Worm (Caenorhabditis elegans) whole organism, young adult: ENCODE data around the gene srh-79.

ENCODE experiments used
- B0019.2 ChIP-seq: fragments of 200-800 bp; sonication (Bioruptor generic); conservative IDR thresholded peaks from 2 replicates; pipeline ENCODE4 v1.3.6; 2022; ENCODE audit warnings: missing genetic modification reagents, missing genetic modification characterization, missing compliant biosample characterization
- B0261.1 ChIP-seq: sonication (generic microtip); optimal IDR thresholded peaks from 2 replicates; lab custom pipeline; 2016; ENCODE audit warnings: mild to moderate bottlenecking, missing genetic modification characterization, moderate library complexity, missing compliant biosample characterization
- C06A6.2 ChIP-seq: fragments of 200-800 bp; sonication (Bioruptor generic); conservative IDR thresholded peaks from 2 replicates; pipeline ENCODE4 v1.3.6; 2022; ENCODE audit warnings: missing genetic modification characterization, missing compliant biosample characterization
- C17E4.6 ChIP-seq: fragments of 200-800 bp; sonication (Bioruptor generic); IDR thresholded peaks from 2 replicates; pipeline ENCODE4 v1.3.6; 2022; ENCODE audit warnings: missing genetic modification reagents, missing genetic modification characterization, missing compliant biosample characterization
- D2030.7 ChIP-seq: fragments of 200-800 bp; sonication (Bioruptor generic); IDR thresholded peaks from 2 replicates; pipeline ENCODE4 v1.3.6; 2022; ENCODE audit warnings: missing genetic modification reagents, missing genetic modification characterization, missing compliant biosample characterization
- F10E7.11 ChIP-seq: sonication (generic microtip); optimal IDR thresholded peaks from 2 replicates; lab custom pipeline; 2017; ENCODE audit warnings: mild to moderate bottlenecking, missing genetic modification characterization, moderate library complexity, missing compliant biosample characterization
- F22D6.2 ChIP-seq: sonication (generic microtip); optimal IDR thresholded peaks from 2 replicates; lab custom pipeline; 2016; ENCODE audit warnings: mild to moderate bottlenecking, missing genetic modification characterization, missing compliant biosample characterization
- F55B11.4 ChIP-seq: sonication (generic microtip); optimal IDR thresholded peaks from 2 replicates; lab custom pipeline; 2016; ENCODE audit warnings: missing compliant biosample characterization, missing genetic modification characterization, borderline replicate concordance; ENCODE audit not compliant: insufficient read depth
- F57A8.1 ChIP-seq: fragments of 200-800 bp; sonication (Bioruptor generic); optimal IDR thresholded peaks from 2 replicates; lab custom pipeline; 2018; ENCODE audit warnings: mild to moderate bottlenecking, missing genetic modification characterization, moderate library complexity, missing compliant biosample characterization
- K12H6.12 ChIP-seq: fragments of 200-800 bp; sonication (Bioruptor generic); optimal IDR thresholded peaks from 2 replicates; lab custom pipeline; 2018; ENCODE audit warnings: mild to moderate bottlenecking, missing genetic modification characterization, missing compliant biosample characterization
- Y53F4B.3 ChIP-seq: fragments of 200-800 bp; sonication (Bioruptor generic); IDR thresholded peaks from 2 replicates; pipeline ENCODE4 v1.3.6; 2022; ENCODE audit warnings: missing genetic modification reagents, missing genetic modification characterization, missing compliant biosample characterization
- Y67H2A.10 ChIP-seq: fragments of 200-800 bp; sonication (Bioruptor generic); conservative IDR thresholded peaks from 2 replicates; pipeline ENCODE4 v1.3.6; 2022; ENCODE audit warnings: missing genetic modification reagents, missing genetic modification characterization, missing compliant biosample characterization
- Y79H2A.3 ChIP-seq: fragments of 200-800 bp; sonication (Bioruptor generic); conservative IDR thresholded peaks from 2 replicates; pipeline ENCODE4 v1.3.6; 2022; ENCODE audit warnings: missing genetic modification reagents, missing genetic modification characterization, missing compliant biosample characterization
- ama-1 ChIP-seq, 3 experiments: fragments of 150-350 bp in 1 of 3; sonication (generic microtip) in 2 of 3; optimal IDR thresholded peaks; 2 replicates each; lab custom pipeline; 2014 to 2018; ENCODE audit warnings: missing biosample characterization in 2 of 3, missing genetic modification characterization in 2 of 3, missing genetic modification reagents in 2 of 3
- aptf-3 ChIP-seq: fragments of 200-800 bp; sonication (Bioruptor generic); IDR thresholded peaks from 2 replicates; pipeline ENCODE4 v1.3.6; 2022; ENCODE audit warnings: missing genetic modification characterization, missing compliant biosample characterization
- attf-3 ChIP-seq: fragments of 200-800 bp; sonication (Bioruptor generic); conservative IDR thresholded peaks from 2 replicates; pipeline ENCODE4 v1.3.6; 2022; ENCODE audit warnings: missing genetic modification reagents, missing genetic modification characterization, missing compliant biosample characterization
- attf-6 ChIP-seq: fragments of 200-800 bp; sonication (Bioruptor generic); IDR thresholded peaks from 2 replicates; pipeline ENCODE4 v1.3.6; 2022; ENCODE audit warnings: missing genetic modification reagents, missing genetic modification characterization, missing compliant biosample characterization
- ceh-40 ChIP-seq: fragments of 200-800 bp; sonication (Bioruptor generic); IDR thresholded peaks from 2 replicates; pipeline ENCODE4 v1.3.6; 2022; ENCODE audit warnings: missing genetic modification characterization, missing compliant biosample characterization
- ceh-79 ChIP-seq: sonication (generic microtip); optimal IDR thresholded peaks from 2 replicates; lab custom pipeline; 2017; ENCODE audit warnings: mild to moderate bottlenecking, missing genetic modification characterization, missing compliant biosample characterization
- ceh-91 ChIP-seq: fragments of 200-800 bp; sonication (Bioruptor generic); IDR thresholded peaks from 2 replicates; pipeline ENCODE4 v1.3.6; 2022; ENCODE audit warnings: missing genetic modification reagents, missing genetic modification characterization, missing compliant biosample characterization
- dox-1 ChIP-seq: fragments of 200-800 bp; sonication (Bioruptor generic); IDR thresholded peaks from 2 replicates; pipeline ENCODE4 v1.3.6; 2022; ENCODE audit warnings: missing genetic modification reagents, missing genetic modification characterization, missing compliant biosample characterization
- dpff-1 ChIP-seq: sonication (generic microtip); optimal IDR thresholded peaks from 2 replicates; lab custom pipeline; 2017; ENCODE audit warnings: mild to moderate bottlenecking, missing genetic modification characterization, missing compliant biosample characterization
- ekl-4 ChIP-seq: fragments of 200-800 bp; sonication (Bioruptor generic); IDR thresholded peaks from 2 replicates; pipeline ENCODE4 v1.3.6; 2022; ENCODE audit warnings: missing genetic modification reagents, missing genetic modification characterization, missing compliant biosample characterization
- him-1 ChIP-seq: sonication (generic microtip); optimal IDR thresholded peaks from 2 replicates; lab custom pipeline; 2016; ENCODE audit warnings: missing genotype, missing genetic modification reagents, missing genetic modification characterization, missing compliant biosample characterization
- hlh-26 ChIP-seq: fragments of 200-800 bp; sonication (Bioruptor generic); conservative IDR thresholded peaks from 2 replicates; pipeline ENCODE4 v1.3.6; 2022; ENCODE audit warnings: missing genetic modification reagents, missing genetic modification characterization, missing compliant biosample characterization
- hrde-1 ChIP-seq: sonication (generic microtip); optimal IDR thresholded peaks from 2 replicates; lab custom pipeline; 2016; ENCODE audit warnings: missing genetic modification characterization, mild to moderate bottlenecking, missing compliant biosample characterization, moderate library complexity, missing genotype, missing genetic modification reagents, borderline replicate concordance
- hsf-1 ChIP-seq: fragments of 200-800 bp; sonication (Bioruptor generic); IDR thresholded peaks from 2 replicates; pipeline ENCODE4 v1.3.6; 2022; ENCODE audit warnings: missing genetic modification reagents, missing genetic modification characterization, missing compliant biosample characterization
- let-607 ChIP-seq, 2 experiments: fragments of 200-800 bp in 1 of 2; sonication (Bioruptor generic) in 1 of 2; sonication (generic microtip) in 1 of 2; optimal IDR thresholded peaks; 2 replicates each; lab custom pipeline; 2016 to 2018; ENCODE audit warnings: mild to moderate bottlenecking in 2 of 2, missing compliant biosample characterization in 2 of 2, missing genetic modification characterization in 2 of 2, moderate library complexity in 2 of 2, missing genotype in 1 of 2
- lin-26 ChIP-seq: fragments of 200-800 bp; sonication (Bioruptor generic); IDR thresholded peaks from 2 replicates; pipeline ENCODE4 v1.3.6; 2022; ENCODE audit warnings: missing genetic modification reagents, missing genetic modification characterization, missing compliant biosample characterization
- lin-35 ChIP-seq, 3 experiments: fragments of 150-350 bp in 2 of 3; sonication (generic microtip) in 1 of 3; optimal IDR thresholded peaks; 2 replicates each; lab custom pipeline; 2014 to 2018; ENCODE audit warnings: missing biosample characterization in 3 of 3, missing genetic modification characterization in 3 of 3, missing genetic modification reagents in 3 of 3
- lin-40 ChIP-seq: sonication (generic microtip); optimal IDR thresholded peaks from 2 replicates; lab custom pipeline; 2016; ENCODE audit warnings: missing genetic modification characterization, mild to moderate bottlenecking, missing compliant biosample characterization, missing genotype, missing genetic modification reagents
- madf-6 ChIP-seq: fragments of 200-800 bp; sonication (Bioruptor generic); IDR thresholded peaks from 2 replicates; pipeline ENCODE4 v1.3.6; 2022; ENCODE audit warnings: missing genetic modification reagents, missing genetic modification characterization, missing compliant biosample characterization
- madf-8 ChIP-seq: fragments of 200-800 bp; sonication (Bioruptor generic); conservative IDR thresholded peaks from 2 replicates; pipeline ENCODE4 v1.3.6; 2022; ENCODE audit warnings: missing genetic modification reagents, missing genetic modification characterization, missing compliant biosample characterization
- mes-4 ChIP-seq: sonication (generic microtip); optimal IDR thresholded peaks from 2 replicates; lab custom pipeline; 2016; ENCODE audit warnings: missing genotype, missing genetic modification characterization, missing compliant biosample characterization
- nhr-120 ChIP-seq: fragments of 200-800 bp; sonication (Bioruptor generic); IDR thresholded peaks from 2 replicates; pipeline ENCODE4 v1.3.6; 2022; ENCODE audit warnings: missing genetic modification characterization, missing compliant biosample characterization
- rec-8 ChIP-seq, 2 experiments: sonication (generic microtip); optimal IDR thresholded peaks; 2 replicates each; lab custom pipeline; 2016; ENCODE audit warnings: mild to moderate bottlenecking in 2 of 2, missing genetic modification characterization in 2 of 2, missing genetic modification reagents in 2 of 2, missing genotype in 2 of 2, missing biosample characterization in 1 of 2, missing compliant biosample characterization in 1 of 2, moderate library complexity in 1 of 2
- sea-2 ChIP-seq: fragments of 200-800 bp; sonication (Bioruptor generic); IDR thresholded peaks from 2 replicates; pipeline ENCODE4 v1.3.6; 2022; ENCODE audit warnings: missing genetic modification characterization, missing compliant biosample characterization
- somi-1 ChIP-seq: fragments of 200-800 bp; sonication (Bioruptor generic); optimal IDR thresholded peaks from 2 replicates; lab custom pipeline; 2018; ENCODE audit warnings: mild to moderate bottlenecking, missing genetic modification characterization, missing compliant biosample characterization
- sptf-2 ChIP-seq: fragments of 200-800 bp; sonication (Bioruptor generic); optimal IDR thresholded peaks from 2 replicates; lab custom pipeline; 2018; ENCODE audit warnings: mild to moderate bottlenecking, missing genetic modification characterization, missing compliant biosample characterization
- tbp1 ChIP-seq: fragments of 200-800 bp; sonication (Bioruptor generic); optimal IDR thresholded peaks from 2 replicates; lab custom pipeline; 2018; ENCODE audit warnings: mild to moderate bottlenecking, missing genetic modification characterization, missing compliant biosample characterization
- unc-130 ChIP-seq: sonication (generic microtip); optimal IDR thresholded peaks from 2 replicates; lab custom pipeline; 2016; ENCODE audit warnings: missing genetic modification reagents, missing genetic modification characterization, missing compliant biosample characterization
- ztf-26 ChIP-seq: sonication (generic microtip); optimal IDR thresholded peaks from 2 replicates; lab custom pipeline; 2017; ENCODE audit warnings: missing genetic modification characterization, missing compliant biosample characterization

srh-79 gene

ce11 chrV:7455008-7455407 lies 42.5 kb upstream of the srh-79 start, which contains the start of gene F25E5.2:
Gene F25E5.2, plus strand, starts transcription at chrV:7455308.
- TF ChIP-seq ceh-40 (GFP tag; lab: Robert Waterston, UW) (no peak), somi-1 (GFP tag; lab: Kevin White, UChicago) (no peak), K12H6.12 (tag; lab: Kevin White, UChicago) (no peak), F22D6.2 (no peak), mes-4 (tag; lab: Kevin White, UChicago) (no peak), let-607 (tag; optimal IDR thresholded peaks at IDR 0.05; lab: Kevin White, UChicago) (no peak), hrde-1 (tag; lab: Kevin White, UChicago) (no peak), attf-3 (no peak), F57A8.1 (GFP tag; lab: Kevin White, UChicago) (no peak), dox-1 (GFP tag; lab: Robert Waterston, UW) (no peak), tbp1 (GFP tag; lab: Kevin White, UChicago) (no peak), madf-6 (GFP tag; lab: Robert Waterston, UW) (no peak), ceh-79 (no peak)

- TF ChIP-seq Y79H2A.3 = no peak
- TF ChIP-seq Y67H2A.10 (GFP tag; lab: Robert Waterston, UW) = no peak
- TF ChIP-seq B0019.2 (GFP tag; lab: Robert Waterston, UW) = no peak
These were observed 36.6 kb upstream of the srh-79 start, which contains the start of gene srh-92 for ce11 chrV:7460898-7461297. Gene srh-92, minus strand, starts transcription at chrV:7460998.

DNA sequence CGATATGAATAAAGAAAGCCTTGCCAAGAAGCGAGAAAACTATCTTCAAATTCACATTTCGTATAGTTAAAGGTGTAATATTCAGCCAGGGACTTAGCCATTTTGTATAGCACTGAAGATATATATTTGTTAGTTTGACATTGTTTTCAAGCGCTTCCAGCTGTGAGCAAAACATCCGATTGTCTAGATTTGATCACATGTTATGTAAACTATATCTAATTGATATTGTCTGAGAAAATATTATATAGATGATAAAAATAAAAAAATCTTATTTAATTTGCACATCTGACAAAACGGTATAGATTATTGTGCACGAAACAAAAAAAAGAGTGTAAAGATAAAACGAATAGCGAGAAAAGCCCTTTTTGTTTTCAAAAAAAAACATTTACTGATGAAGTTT lies 32.8 kb upstream of the srh-79 start, which contains the start of gene srh-89:
Gene srh-89 (minus strand): TSS at position 101 of the 400 bp plus-strand sequence.
- TF ChIP-seq F10E7.11 (tag; lab: Kevin White, UChicago) (no peak), lin-40 (no peak), hsf-1 (GFP tag; lab: Robert Waterston, UW) (no peak), lin-26 (no peak), ceh-91 (GFP tag; lab: Robert Waterston, UW) (no peak), ztf-26 (tag; lab: Kevin White, UChicago) (no peak), ama-1 (optimal IDR thresholded peaks at IDR 0.05; lab: Kevin White, UChicago) (no peak), ama-1 (GFP tag; optimal IDR thresholded peaks at IDR 0.05; lab: Kevin White, UChicago) (no peak), let-607 (tag; optimal IDR thresholded peaks at IDR 0.05; lab: Kevin White, UChicago) (no peak), D2030.7 (GFP tag; lab: Robert Waterston, UW) (no peak), aptf-3 (GFP tag; lab: Robert Waterston, UW) (no peak), lin-35 (GFP tag; optimal IDR thresholded peaks at IDR 0.05; lab: Kevin White, UChicago) (no peak), B0019.2 (GFP tag; lab: Robert Waterston, UW) (no peak), ekl-4 (GFP tag; lab: Robert Waterston, UW) (no peak), C17E4.6 (GFP tag; lab: Robert Waterston, UW) (no peak), him-1 (tag; lab: Kevin White, UChicago) (no peak), B0261.1 (no peak)

DNA sequence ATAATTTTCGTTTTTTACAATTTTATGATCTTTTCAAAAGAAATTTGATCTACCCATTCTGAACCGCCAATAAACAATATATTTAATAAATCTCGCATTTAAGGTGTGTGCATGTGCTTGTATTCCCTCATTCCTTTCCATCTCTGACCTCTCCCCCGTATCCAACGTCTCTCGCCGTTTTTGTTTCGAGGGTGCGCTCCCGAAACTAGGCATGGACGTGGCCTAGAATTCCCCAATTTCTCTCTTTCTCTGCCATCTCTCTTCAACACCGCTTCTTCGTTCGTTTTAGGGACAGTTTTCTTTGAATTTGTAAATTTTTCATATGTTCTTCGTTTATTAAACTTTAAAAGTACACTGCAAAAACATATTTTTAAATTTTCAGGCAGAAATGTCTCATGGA lies 32.0 kb upstream of the srh-79 start, which contains the start of gene F25E5.1:
Gene F25E5.1 (plus strand): TSS at position 376 of the 400 bp plus-strand sequence.
- peak; percentile 46 for TF ChIP-seq madf-8
- TF ChIP-seq madf-6 (GFP tag; lab: Robert Waterston, UW) = no peak; the same call in 1 of the 2 replicates
- no peak for TF ChIP-seq C17E4.6 (GFP tag; lab: Robert Waterston, UW)
- no peak for TF ChIP-seq lin-26
- no peak for TF ChIP-seq C06A6.2 (GFP tag; lab: Robert Waterston, UW)
- no peak for TF ChIP-seq B0019.2 (GFP tag; lab: Robert Waterston, UW)
- no peak for TF ChIP-seq lin-40
- TF ChIP-seq K12H6.12 (tag; lab: Kevin White, UChicago) = peak; percentile 10
- TF ChIP-seq F55B11.4 (tag; lab: Kevin White, UChicago) = no peak
- no peak for TF ChIP-seq Y53F4B.3 (GFP tag; lab: Robert Waterston, UW)
- no peak for TF ChIP-seq unc-130 (GFP tag; lab: Kevin White, UChicago)
- TF ChIP-seq attf-6 (GFP tag; lab: Robert Waterston, UW) = no peak
- no peak for TF ChIP-seq nhr-120 (GFP tag; lab: Robert Waterston, UW)
- no peak for TF ChIP-seq sea-2
- TF ChIP-seq F57A8.1 (GFP tag; lab: Kevin White, UChicago) = no peak
- no peak for TF ChIP-seq dpff-1 (tag; lab: Kevin White, UChicago)
- TF ChIP-seq lin-35 (GFP tag; optimal IDR thresholded peaks at IDR 0.05; lab: Kevin White, UChicago) = no peak
- no peak for TF ChIP-seq rec-8 (tag; optimal IDR thresholded peaks at IDR 0.05; lab: Kevin White, UChicago)
- TF ChIP-seq sptf-2 (GFP tag; lab: Kevin White, UChicago) = no peak
- TF ChIP-seq hrde-1 (tag; lab: Kevin White, UChicago) = no peak
- no peak; the same call in 1 of the 2 replicates for TF ChIP-seq dox-1 (GFP tag; lab: Robert Waterston, UW)
- no peak for TF ChIP-seq hlh-26
